Fruit fly (Drosophila melanogaster): ENCODE data around the gene CG4496.
A peak's percentile ranks its signal among the peaks of the same experiment; 100 is the strongest.

Gene CG4496

dm6 chr2L:7219650-7220267, 29.9 kb upstream of the CG4496 start, which contains the start of gene CG13784 (continued):
- TF ChIP-seq eg (GFP tag; IDR thresholded peaks at IDR 0.05) (peak; percentile 66; the same call in 2 of the 3 replicates), Eip75B (GFP tag; optimal IDR thresholded peaks at IDR 0.05) (peak; percentile 15), CG6854 (GFP tag; optimal IDR thresholded peaks at IDR 0.05) (peak; percentile 43), esn (GFP tag; optimal IDR thresholded peaks at IDR 0.05) (peak; percentile 29), Gug (GFP tag; IDR thresholded peaks at IDR 0.05) (no peak), CG10631 (GFP tag; optimal IDR thresholded peaks at IDR 0.05) (peak; percentile 9), CG11294 (GFP tag; IDR thresholded peaks at IDR 0.05) (no peak), Eip93F (GFP tag; optimal IDR thresholded peaks at IDR 0.05) (no peak), Hr38 (GFP tag; optimal IDR thresholded peaks at IDR 0.05) (no peak), CG3032 (tag; optimal IDR thresholded peaks at IDR 0.05) (peak; percentile 22), CG6808 (GFP tag; optimal IDR thresholded peaks at IDR 0.05) (peak; percentile 36)

- TF ChIP-seq vri (GFP tag; optimal IDR thresholded peaks at IDR 0.05) (no peak), Eip78C (GFP tag) (peak; percentile 29), CG6163 (GFP tag; IDR thresholded peaks at IDR 0.05) (0 out of 3 replicates have a peak, but pooled peaks have one; percentile 34), CG32006 (GFP tag; optimal IDR thresholded peaks at IDR 0.05) (peak; percentile 6), eg (GFP tag; IDR thresholded peaks at IDR 0.05) (0 out of 3 replicates have a peak, but pooled peaks have one; percentile 11), fd59A (GFP tag; optimal IDR thresholded peaks at IDR 0.05) (no peak)
Measured at dm6 chr2L:7219172-7219571, 29.4 kb upstream of the CG4496 start.

dm6 chr2L:7217931-7218330, 28.1 kb upstream of the CG4496 start:
- TF ChIP-seq CG6163 (GFP tag; IDR thresholded peaks at IDR 0.05) = 0 out of 3 replicates have a peak, but pooled peaks have one; percentile 22
- TF ChIP-seq Eip93F (GFP tag; optimal IDR thresholded peaks at IDR 0.05) = peak; percentile 8
- no peak for TF ChIP-seq topi (GFP tag; optimal IDR thresholded peaks at IDR 0.05)
- TF ChIP-seq Sox15 (GFP tag; optimal IDR thresholded peaks at IDR 0.05) = no peak
- TF ChIP-seq acj6 (GFP tag; optimal IDR thresholded peaks at IDR 0.05) = no peak
- TF ChIP-seq CG1621 (tag; optimal IDR thresholded peaks at IDR 0.05) = no peak
- no peak for TF ChIP-seq net (GFP tag; optimal IDR thresholded peaks at IDR 0.05)
- TF ChIP-seq dac (GFP tag; optimal IDR thresholded peaks at IDR 0.05) = no peak
- no peak for TF ChIP-seq CG8119 (GFP tag; IDR thresholded peaks at IDR 0.05)
- no peak for TF ChIP-seq achi (GFP tag; optimal IDR thresholded peaks at IDR 0.05)
- peak; percentile 71 for TF ChIP-seq vri (GFP tag; optimal IDR thresholded peaks at IDR 0.05)
- peak; percentile 10 for TF ChIP-seq Eip78C (GFP tag)
- TF ChIP-seq fkh (GFP tag; optimal IDR thresholded peaks at IDR 0.05) = peak; percentile 42
- TF ChIP-seq CG10631 (GFP tag; optimal IDR thresholded peaks at IDR 0.05) = no peak
- TF ChIP-seq eg (GFP tag; IDR thresholded peaks at IDR 0.05) = no peak

dm6 chr2L:7217059-7217458, 27.2 kb upstream of the CG4496 start:
- TF ChIP-seq fkh (GFP tag; optimal IDR thresholded peaks at IDR 0.05) (peak; percentile 50), Eip78C (GFP tag) (peak; percentile 45), CG6854 (GFP tag; optimal IDR thresholded peaks at IDR 0.05) (no peak)

- TF ChIP-seq CG15336 (GFP tag; IDR thresholded peaks at IDR 0.05) (no peak), CG6808 (GFP tag; optimal IDR thresholded peaks at IDR 0.05) (no peak), Gug (GFP tag; IDR thresholded peaks at IDR 0.05) (no peak), ss (GFP tag; optimal IDR thresholded peaks at IDR 0.05) (peak in 1 of 2 experiments; percentile 66), CG8319 (GFP tag; optimal IDR thresholded peaks at IDR 0.05) (no peak), CG3032 (tag; optimal IDR thresholded peaks at IDR 0.05) (no peak), Blimp-1 (GFP tag; optimal IDR thresholded peaks at IDR 0.05) (no peak), Sox102F (GFP tag; optimal IDR thresholded peaks at IDR 0.05) (peak; percentile 3), net (GFP tag; optimal IDR thresholded peaks at IDR 0.05) (no peak), Eip75B (GFP tag; optimal IDR thresholded peaks at IDR 0.05) (no peak), CG6854 (GFP tag; optimal IDR thresholded peaks at IDR 0.05) (no peak), cyc (GFP tag; optimal IDR thresholded peaks at IDR 0.05) (no peak), Eip78C (GFP tag) (peak; percentile 50), CG11762 (GFP tag; optimal IDR thresholded peaks at IDR 0.05; ENCODE audit: insufficient read depth) (no peak), svp (GFP tag) (peak; percentile 34)
Measured at dm6 chr2L:7216272-7216671, 26.5 kb upstream of the CG4496 start.
